Fruit fly (Drosophila melanogaster) whole organism, prepupa: Measurements from ENCODE around the gene Mkp3.

Source experiments
- CG15336 ChIP-seq: fragments of 200-800 bp; sonication (Bioruptor generic); IDR thresholded peaks from 2 replicates; pipeline ENCODE4 v1.3.6; 2022; ENCODE audit warnings: missing biosample characterization, missing genetic modification characterization
- CG1621 ChIP-seq: fragments of 200-800 bp; sonication (Bioruptor generic); optimal IDR thresholded peaks from 3 replicates; lab custom pipeline; 2018; ENCODE audit warnings: missing biosample characterization, mild to moderate bottlenecking, missing genetic modification characterization
- CG16779 ChIP-seq: fragments of 200-800 bp; sonication (Bioruptor generic); optimal IDR thresholded peaks from 3 replicates; lab custom pipeline; 2017; ENCODE audit warnings: missing biosample characterization, mild to moderate bottlenecking, missing genetic modification characterization
- CG3032 ChIP-seq: fragments of 200-800 bp; optimal IDR thresholded peaks from 2 replicates; lab custom pipeline; 2019; ENCODE audit warnings: missing biosample characterization, mild to moderate bottlenecking, missing genetic modification characterization, moderate library complexity
- CG32006 ChIP-seq: fragments of 200-800 bp; sonication (Bioruptor generic); optimal IDR thresholded peaks from 3 replicates; lab custom pipeline; 2017; ENCODE audit warnings: missing biosample characterization, mild to moderate bottlenecking, missing genetic modification characterization
- CG34406 ChIP-seq: fragments of 200-800 bp; sonication (Bioruptor generic); optimal IDR thresholded peaks from 3 replicates; lab custom pipeline; 2016; ENCODE audit warnings: missing biosample characterization, missing genetic modification characterization
- CG3919 ChIP-seq: fragments of 200-800 bp; sonication (Bioruptor generic); optimal IDR thresholded peaks from 3 replicates; lab custom pipeline; 2016; ENCODE audit warnings: missing biosample characterization, missing genetic modification characterization
- CG4318 ChIP-seq: fragments of 200-800 bp; sonication (Bioruptor generic); optimal IDR thresholded peaks from 3 replicates; lab custom pipeline; 2017; ENCODE audit warnings: missing biosample characterization, mild to moderate bottlenecking, missing genetic modification characterization
- CG6163 ChIP-seq: fragments of 200-800 bp; sonication (Bioruptor generic); IDR thresholded peaks from 3 replicates; pipeline ENCODE4 v1.3.6; 2022; ENCODE audit warnings: missing biosample characterization, missing genetic modification characterization
- CG6276 ChIP-seq: fragments of 200-800 bp; sonication (Bioruptor generic); optimal IDR thresholded peaks from 2 replicates; lab custom pipeline; 2017; ENCODE audit warnings: missing biosample characterization, mild to moderate bottlenecking, missing genetic modification characterization
- CG6792 ChIP-seq: fragments of 200-800 bp; sonication (Bioruptor generic); optimal IDR thresholded peaks from 3 replicates; lab custom pipeline; 2016; ENCODE audit warnings: missing biosample characterization, missing genetic modification characterization
- CG6808 ChIP-seq: fragments of 200-800 bp; sonication (Bioruptor generic); optimal IDR thresholded peaks from 3 replicates; lab custom pipeline; 2017; ENCODE audit warnings: missing biosample characterization, missing genetic modification characterization, mild to moderate bottlenecking, moderate library complexity, missing genetic modification reagents
- CG6854 ChIP-seq: fragments of 200-800 bp; sonication (Bioruptor generic); optimal IDR thresholded peaks from 2 replicates; lab custom pipeline; 2017; ENCODE audit warnings: missing biosample characterization, mild to moderate bottlenecking, missing genetic modification characterization
- CG7368 ChIP-seq: fragments of 200-800 bp; sonication (Bioruptor generic); optimal IDR thresholded peaks from 3 replicates; lab custom pipeline; 2016; ENCODE audit warnings: missing biosample characterization, missing genetic modification characterization
- CG8319 ChIP-seq: fragments of 200-800 bp; sonication (Bioruptor generic); optimal IDR thresholded peaks from 3 replicates; lab custom pipeline; 2016; ENCODE audit warnings: missing biosample characterization, missing genetic modification characterization
- CG8632 ChIP-seq: fragments of 200-800 bp; sonication (Bioruptor generic); optimal IDR thresholded peaks from 3 replicates; lab custom pipeline; 2016; ENCODE audit warnings: missing biosample characterization, missing genetic modification characterization
- CG9139 ChIP-seq: fragments of 200-800 bp; sonication (Bioruptor generic); optimal IDR thresholded peaks from 3 replicates; lab custom pipeline; 2017; ENCODE audit warnings: missing biosample characterization, mild to moderate bottlenecking, missing genetic modification characterization
- Eip75B ChIP-seq: fragments of 200-800 bp; sonication (Bioruptor generic); optimal IDR thresholded peaks from 3 replicates; lab custom pipeline; 2016; ENCODE audit warnings: missing biosample characterization, missing genetic modification characterization
- Eip78C ChIP-seq: fragments of 200-800 bp; sonication (Bioruptor generic); peaks from one replicate; lab custom pipeline; 2016; ENCODE audit warnings: missing biosample characterization, missing genetic modification characterization
- Eip93F ChIP-seq: fragments of 200-800 bp; sonication (Bioruptor generic); optimal IDR thresholded peaks from 2 replicates; lab custom pipeline; 2016; ENCODE audit warnings: missing biosample characterization, mild to moderate bottlenecking, missing genetic modification characterization
- Ets21C ChIP-seq: fragments of 200-800 bp; sonication (Bioruptor generic); optimal IDR thresholded peaks from 3 replicates; lab custom pipeline; 2016; ENCODE audit warnings: missing biosample characterization, missing genetic modification characterization
- Ets96B ChIP-seq: fragments of 200-800 bp; optimal IDR thresholded peaks from 2 replicates; lab custom pipeline; 2019; ENCODE audit warnings: missing biosample characterization, mild to moderate bottlenecking, missing genetic modification characterization, moderate library complexity
- Gug ChIP-seq: fragments of 200-800 bp; sonication (Bioruptor generic); IDR thresholded peaks from 2 replicates; pipeline ENCODE4 v1.3.6; 2022; ENCODE audit warnings: missing biosample characterization, missing genetic modification characterization
- Hr39 ChIP-seq: fragments of 200-800 bp; sonication (Bioruptor generic); optimal IDR thresholded peaks from 2 replicates; lab custom pipeline; 2016; ENCODE audit warnings: missing biosample characterization, missing genetic modification characterization
- Hr4 ChIP-seq: fragments of 200-800 bp; sonication (Bioruptor generic); optimal IDR thresholded peaks from 3 replicates; lab custom pipeline; 2016; ENCODE audit warnings: missing biosample characterization, missing genetic modification characterization
- Lpt ChIP-seq: fragments of 200-800 bp; sonication (Bioruptor generic); optimal IDR thresholded peaks from 3 replicates; lab custom pipeline; 2016; ENCODE audit warnings: missing biosample characterization, missing genetic modification characterization
- Met ChIP-seq: fragments of 200-800 bp; sonication (Bioruptor generic); optimal IDR thresholded peaks from 3 replicates; lab custom pipeline; 2016; ENCODE audit warnings: missing biosample characterization, missing genetic modification characterization
- OdsH ChIP-seq: fragments of 200-800 bp; sonication (Bioruptor generic); optimal IDR thresholded peaks from 3 replicates; lab custom pipeline; 2016; ENCODE audit warnings: missing biosample characterization, missing genetic modification characterization
- Smox ChIP-seq: fragments of 200-800 bp; sonication (Bioruptor generic); optimal IDR thresholded peaks from 3 replicates; lab custom pipeline; 2016; ENCODE audit warnings: missing biosample characterization, missing genetic modification characterization
- Sox102F ChIP-seq: fragments of 200-800 bp; sonication (Bioruptor generic); optimal IDR thresholded peaks from 2 replicates; lab custom pipeline; 2016; ENCODE audit warnings: missing biosample characterization, mild to moderate bottlenecking, missing genetic modification characterization
- achi ChIP-seq: fragments of 200-800 bp; sonication (Bioruptor generic); optimal IDR thresholded peaks from 3 replicates; lab custom pipeline; 2016; ENCODE audit warnings: missing biosample characterization, missing genetic modification characterization
- dac ChIP-seq: fragments of 200-800 bp; sonication (Bioruptor generic); optimal IDR thresholded peaks from 2 replicates; lab custom pipeline; 2017; ENCODE audit warnings: missing biosample characterization, mild to moderate bottlenecking, missing genetic modification characterization
- dsx ChIP-seq: fragments of 200-800 bp; optimal IDR thresholded peaks from 3 replicates; lab custom pipeline; 2019; ENCODE audit warnings: missing biosample characterization, mild to moderate bottlenecking, missing genetic modification characterization, moderate library complexity; ENCODE audit not compliant: poor library complexity, severe bottlenecking
- eg ChIP-seq: fragments of 200-800 bp; sonication (Bioruptor generic); IDR thresholded peaks from 3 replicates; pipeline ENCODE4 v1.3.6; 2022; ENCODE audit warnings: missing biosample characterization, missing genetic modification characterization
- esn ChIP-seq: fragments of 200-800 bp; sonication (Bioruptor generic); optimal IDR thresholded peaks from 2 replicates; lab custom pipeline; 2016; ENCODE audit warnings: missing biosample characterization, mild to moderate bottlenecking, missing genetic modification characterization, moderate library complexity
- fd85E ChIP-seq: fragments of 200-800 bp; sonication (Bioruptor generic); optimal IDR thresholded peaks from 3 replicates; lab custom pipeline; 2016; ENCODE audit warnings: missing biosample characterization, missing genetic modification characterization
- fkh ChIP-seq: fragments of 200-800 bp; sonication (Bioruptor generic); optimal IDR thresholded peaks from 3 replicates; lab custom pipeline; 2017; ENCODE audit warnings: missing biosample characterization, mild to moderate bottlenecking, missing genetic modification characterization, moderate library complexity
- lz ChIP-seq: fragments of 200-800 bp; sonication (Bioruptor generic); optimal IDR thresholded peaks from 3 replicates; lab custom pipeline; 2016; ENCODE audit warnings: missing biosample characterization, missing genetic modification characterization
- pdm3 ChIP-seq: fragments of 200-800 bp; sonication (Bioruptor generic); optimal IDR thresholded peaks from 3 replicates; lab custom pipeline; 2016; ENCODE audit warnings: missing biosample characterization, missing genetic modification characterization
- salr ChIP-seq, 2 experiments: fragments of 200-800 bp; sonication (Bioruptor generic); optimal IDR thresholded peaks; 3 replicates each; lab custom pipeline; 2016 to 2018; ENCODE audit warnings: missing biosample characterization in 2 of 2, missing genetic modification characterization in 2 of 2, mild to moderate bottlenecking in 1 of 2
- ss ChIP-seq, 2 experiments: fragments of 200-800 bp; sonication (Bioruptor generic); optimal IDR thresholded peaks; 2 replicates in 1 of 2; 3 replicates in 1 of 2; lab custom pipeline; 2017 to 2018; ENCODE audit warnings: mild to moderate bottlenecking in 2 of 2, missing biosample characterization in 2 of 2, missing genetic modification characterization in 2 of 2, moderate library complexity in 1 of 2
- svp ChIP-seq: fragments of 200-800 bp; sonication (Bioruptor generic); peaks from one replicate; lab custom pipeline; 2016; ENCODE audit warnings: missing biosample characterization, missing genetic modification characterization
- topi ChIP-seq: fragments of 200-800 bp; sonication (Bioruptor generic); optimal IDR thresholded peaks from 3 replicates; lab custom pipeline; 2016; ENCODE audit warnings: missing biosample characterization, missing genetic modification characterization
- vri ChIP-seq: fragments of 200-800 bp; sonication (Bioruptor generic); optimal IDR thresholded peaks from 3 replicates; lab custom pipeline; 2016; ENCODE audit warnings: missing biosample characterization, mild to moderate bottlenecking, missing genetic modification characterization

Mkp3 gene

DNA sequence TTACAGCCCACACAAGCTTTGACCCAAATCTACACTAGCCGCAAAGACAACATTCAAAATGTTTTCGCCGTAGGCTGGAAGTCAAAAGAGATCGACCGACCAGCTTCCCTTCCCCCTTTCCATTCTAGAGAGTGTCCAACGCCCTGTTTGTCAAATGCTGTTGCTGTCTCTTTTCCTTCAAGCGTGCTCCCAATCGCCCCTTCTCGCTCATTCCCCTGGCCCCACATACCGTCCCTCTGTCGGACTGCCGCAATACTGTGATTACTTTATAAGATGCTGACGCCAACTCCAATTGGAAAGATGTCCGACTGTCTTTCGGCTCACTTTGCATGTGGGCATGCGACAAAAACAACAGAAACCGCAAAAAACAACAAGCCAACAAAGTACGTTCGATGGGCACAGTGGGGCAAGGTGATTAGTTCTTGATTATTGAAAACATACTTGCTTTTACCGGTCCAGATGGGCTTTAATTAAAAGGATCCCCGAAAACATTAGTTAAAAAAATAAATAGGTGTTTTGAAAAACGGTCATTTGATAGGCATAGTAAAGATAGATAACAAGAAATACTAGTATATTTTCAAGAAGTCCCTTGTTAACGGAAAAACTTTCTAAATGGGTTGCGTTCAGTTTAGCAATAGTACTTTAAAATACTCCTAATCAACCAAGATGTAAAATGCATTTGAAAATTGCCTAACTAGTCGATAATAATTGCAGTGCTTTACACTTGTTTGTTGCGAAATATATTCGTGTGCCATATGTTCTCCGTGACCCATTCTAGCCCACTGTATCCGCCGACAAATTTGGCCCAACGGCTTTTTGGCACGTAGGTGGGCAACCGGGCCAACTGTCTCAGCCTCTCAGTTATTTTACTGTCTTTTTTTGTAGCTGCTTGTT is 6.2 kb downstream of the Mkp3 start (continued):
- TF ChIP-seq CG15336 (GFP tag; lab: Robert Waterston, UW) (peak; percentile 55), CG3919 (peak; percentile 77), CG9139 (GFP tag; lab: Kevin White, UChicago) (peak; percentile 4), CG1621 (tag; lab: Kevin White, UChicago) (no peak), Eip75B (GFP tag; lab: Kevin White, UChicago) (peak; percentile 85), Ets96B (peak; percentile 65), svp (GFP tag; lab: Kevin White, UChicago) (peak; percentile 94), Lpt (GFP tag; lab: Kevin White, UChicago) (peak; percentile 3), fkh (peak; percentile 67), fd85E (GFP tag; lab: Kevin White, UChicago) (peak; percentile 39), CG7368 (peak; percentile 61)
- TF ChIP-seq, all 60 proteins: peak for 53

DNA sequence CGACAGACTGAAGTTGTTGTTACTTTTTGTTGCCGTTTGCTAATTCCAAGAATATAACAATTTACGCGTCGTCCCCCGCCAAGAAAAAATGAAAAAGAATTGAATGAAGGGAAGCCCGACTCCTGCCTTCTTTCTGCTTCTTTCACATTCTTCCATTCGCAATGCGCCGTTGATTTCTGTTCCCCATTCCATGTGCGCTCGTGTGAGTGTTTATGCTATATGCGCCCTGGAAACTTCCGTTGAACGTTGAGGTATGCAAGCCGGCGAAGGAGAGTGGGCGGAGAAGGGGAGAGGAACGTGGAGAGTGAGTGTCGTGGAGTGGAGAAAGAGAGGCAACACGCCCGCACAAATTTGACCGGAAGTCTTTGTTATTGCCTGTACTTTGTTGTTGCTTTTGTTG is 7.2 kb downstream of the Mkp3 start:
- TF ChIP-seq dsx (GFP tag; lab: Kevin White, UChicago): peak; percentile 22
- TF ChIP-seq CG3032: no peak
- TF ChIP-seq achi (GFP tag; lab: Kevin White, UChicago): no peak
- peak; percentile 10 for TF ChIP-seq CG6808
- peak; percentile 23 for TF ChIP-seq CG6854 (GFP tag; lab: Kevin White, UChicago)
- peak; percentile 28 for TF ChIP-seq CG16779 (tag; lab: Kevin White, UChicago)
- TF ChIP-seq CG6276 (GFP tag; lab: Kevin White, UChicago): peak; percentile 5
- TF ChIP-seq Smox: peak; percentile 8
- TF ChIP-seq Sox102F (GFP tag; lab: Kevin White, UChicago): peak; percentile 4
- TF ChIP-seq CG4318 (GFP tag; lab: Kevin White, UChicago): no peak
- peak; percentile 36 to 40 for TF ChIP-seq ss (GFP tag; optimal IDR thresholded peaks at IDR 0.05; lab: Kevin White, UChicago)
- TF ChIP-seq CG6163: peak; percentile 73
- TF ChIP-seq Lpt (GFP tag; lab: Kevin White, UChicago): peak; percentile 23

DNA sequence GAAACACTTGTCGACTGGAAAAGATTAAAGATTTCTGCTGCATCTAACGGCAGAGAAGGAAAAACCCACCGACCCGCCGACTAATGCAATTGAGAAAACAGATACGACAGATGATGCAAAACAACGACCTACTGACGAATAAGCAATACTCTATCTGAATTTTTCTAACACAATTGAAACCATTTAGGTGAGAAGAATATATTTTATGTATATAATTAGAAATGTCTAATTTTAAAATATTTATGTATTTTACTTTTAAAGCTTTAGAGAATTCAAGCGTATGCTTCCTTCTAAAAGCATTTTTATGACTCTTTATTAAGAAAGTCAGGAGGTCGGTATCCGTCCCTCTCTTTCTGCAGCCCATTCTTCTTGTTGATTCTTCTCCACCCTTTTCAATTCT is 7.8 kb downstream of the Mkp3 start:
- TF ChIP-seq CG32006 (GFP tag; lab: Kevin White, UChicago) (peak; percentile 57), Hr39 (no peak), CG8319 (no peak), salr (GFP tag; optimal IDR thresholded peaks at IDR 0.05; lab: Kevin White, UChicago) (peak in 1 of 2 experiments; percentile 28), svp (GFP tag; lab: Kevin White, UChicago) (peak; percentile 70), vri (GFP tag; lab: Kevin White, UChicago) (no peak), CG4318 (GFP tag; lab: Kevin White, UChicago) (peak; percentile 31), CG6808 (no peak), Hr4 (peak; percentile 3), Gug (GFP tag; lab: Robert Waterston, UW) (peak; percentile 56; the same call in 1 of the 2 replicates), CG34406 (GFP tag; lab: Kevin White, UChicago) (peak; percentile 12), Met (GFP tag; lab: Kevin White, UChicago) (peak; percentile 24), CG6854 (GFP tag; lab: Kevin White, UChicago) (no peak), fd85E (GFP tag; lab: Kevin White, UChicago) (no peak), Eip75B (GFP tag; lab: Kevin White, UChicago) (no peak), CG8632 (no peak), CG6276 (GFP tag; lab: Kevin White, UChicago) (no peak), esn (GFP tag; lab: Kevin White, UChicago) (peak; percentile 10), CG15336 (GFP tag; lab: Robert Waterston, UW) (peak; percentile 70), topi (GFP tag; lab: Kevin White, UChicago) (no peak), achi (GFP tag; lab: Kevin White, UChicago) (peak; percentile 19), CG6792 (peak; percentile 9), eg (GFP tag; lab: Robert Waterston, UW) (peak; percentile 63), Sox102F (GFP tag; lab: Kevin White, UChicago) (no peak), CG3919 (peak; percentile 7), ss (GFP tag; optimal IDR thresholded peaks at IDR 0.05; lab: Kevin White, UChicago) (no peak), CG9139 (GFP tag; lab: Kevin White, UChicago) (no peak), Ets21C (GFP tag; lab: Kevin White, UChicago) (no peak), lz (no peak), CG6163 (peak; percentile 59), Eip78C (GFP tag; lab: Kevin White, UChicago) (peak; percentile 64), pdm3 (GFP tag; lab: Kevin White, UChicago) (no peak), dac (no peak), OdsH (GFP tag; lab: Kevin White, UChicago) (peak; percentile 16), Eip93F (GFP tag; lab: Kevin White, UChicago) (no peak), Ets96B (peak; percentile 23), CG3032 (peak; percentile 20)
